Worm (Caenorhabditis elegans) whole organism, young adult: ENCODE data around the gene vha-2.

Experiments used
- B0019.2 ChIP-seq: fragments of 200-800 bp; sonication (Bioruptor generic); conservative IDR thresholded peaks from 2 replicates; pipeline ENCODE4 v1.3.6; 2022; ENCODE audit warnings: missing genetic modification reagents, missing genetic modification characterization, missing compliant biosample characterization
- B0336.3 ChIP-seq: fragments of 200-800 bp; sonication (Bioruptor generic); IDR thresholded peaks from 2 replicates; pipeline ENCODE4 v1.3.6; 2022; ENCODE audit warnings: missing genetic modification characterization, missing compliant biosample characterization
- D2030.7 ChIP-seq: fragments of 200-800 bp; sonication (Bioruptor generic); IDR thresholded peaks from 2 replicates; pipeline ENCODE4 v1.3.6; 2022; ENCODE audit warnings: missing genetic modification reagents, missing genetic modification characterization, missing compliant biosample characterization
- F10E7.11 ChIP-seq: sonication (generic microtip); optimal IDR thresholded peaks from 2 replicates; lab custom pipeline; 2017; ENCODE audit warnings: mild to moderate bottlenecking, missing genetic modification characterization, moderate library complexity, missing compliant biosample characterization
- F33H1.4 ChIP-seq: fragments of 200-800 bp; sonication (Bioruptor generic); IDR thresholded peaks from 2 replicates; pipeline ENCODE4 v1.3.6; 2022; ENCODE audit warnings: missing genetic modification reagents, missing genetic modification characterization, missing compliant biosample characterization
- Y56A3A.18 ChIP-seq: fragments of 200-800 bp; sonication (Bioruptor generic); IDR thresholded peaks from 2 replicates; pipeline ENCODE4 v1.3.6; 2022; ENCODE audit warnings: missing genetic modification reagents, missing genetic modification characterization, missing compliant biosample characterization
- Y67H2A.10 ChIP-seq: fragments of 200-800 bp; sonication (Bioruptor generic); conservative IDR thresholded peaks from 2 replicates; pipeline ENCODE4 v1.3.6; 2022; ENCODE audit warnings: missing genetic modification reagents, missing genetic modification characterization, missing compliant biosample characterization
- Y79H2A.3 ChIP-seq: fragments of 200-800 bp; sonication (Bioruptor generic); conservative IDR thresholded peaks from 2 replicates; pipeline ENCODE4 v1.3.6; 2022; ENCODE audit warnings: missing genetic modification reagents, missing genetic modification characterization, missing compliant biosample characterization
- ama-1 ChIP-seq, 3 experiments: fragments of 150-350 bp in 1 of 3; sonication (generic microtip) in 2 of 3; optimal IDR thresholded peaks; 2 replicates each; lab custom pipeline; 2014 to 2018; ENCODE audit warnings: missing biosample characterization in 2 of 3, missing genetic modification characterization in 2 of 3, missing genetic modification reagents in 2 of 3
- athp-1 ChIP-seq: sonication (generic microtip); optimal IDR thresholded peaks from 2 replicates; lab custom pipeline; 2017; ENCODE audit warnings: mild to moderate bottlenecking, missing genetic modification characterization, missing compliant biosample characterization
- bed-1 ChIP-seq: fragments of 200-800 bp; sonication (Bioruptor generic); IDR thresholded peaks from 2 replicates; pipeline ENCODE4 v1.3.6; 2022; ENCODE audit warnings: missing genetic modification reagents, missing genetic modification characterization, missing compliant biosample characterization
- ceh-100 ChIP-seq: fragments of 200-800 bp; sonication (Bioruptor generic); IDR thresholded peaks from 2 replicates; pipeline ENCODE4 v1.3.6; 2022; ENCODE audit warnings: missing genetic modification reagents, missing genetic modification characterization, missing compliant biosample characterization
- ceh-58 ChIP-seq: fragments of 200-800 bp; sonication (Bioruptor generic); IDR thresholded peaks from 2 replicates; pipeline ENCODE4 v1.3.6; 2022; ENCODE audit warnings: missing genetic modification characterization, missing compliant biosample characterization
- ceh-91 ChIP-seq: fragments of 200-800 bp; sonication (Bioruptor generic); IDR thresholded peaks from 2 replicates; pipeline ENCODE4 v1.3.6; 2022; ENCODE audit warnings: missing genetic modification reagents, missing genetic modification characterization, missing compliant biosample characterization
- die-1 ChIP-seq: sonication (generic microtip); optimal IDR thresholded peaks from 2 replicates; lab custom pipeline; 2016; ENCODE audit warnings: missing genotype, mild to moderate bottlenecking, missing genetic modification characterization, missing compliant biosample characterization
- dox-1 ChIP-seq: fragments of 200-800 bp; sonication (Bioruptor generic); IDR thresholded peaks from 2 replicates; pipeline ENCODE4 v1.3.6; 2022; ENCODE audit warnings: missing genetic modification reagents, missing genetic modification characterization, missing compliant biosample characterization
- efl-1 ChIP-seq: fragments of 150-350 bp; optimal IDR thresholded peaks from 2 replicates; lab custom pipeline; 2014; ENCODE audit warnings: missing biosample characterization, missing genetic modification reagents, missing genetic modification characterization
- egl-18 ChIP-seq: fragments of 200-800 bp; sonication (Bioruptor generic); IDR thresholded peaks from 2 replicates; pipeline ENCODE4 v1.3.6; 2022; ENCODE audit warnings: missing genetic modification reagents, missing genetic modification characterization, missing compliant biosample characterization
- gei-17 ChIP-seq: fragments of 200-800 bp; sonication (Bioruptor generic); optimal IDR thresholded peaks from 2 replicates; lab custom pipeline; 2018; ENCODE audit warnings: mild to moderate bottlenecking, missing genetic modification characterization, missing compliant biosample characterization
- hmg-1.2 ChIP-seq: fragments of 200-800 bp; sonication (Bioruptor generic); IDR thresholded peaks from 2 replicates; pipeline ENCODE4 v1.3.6; 2022; ENCODE audit warnings: missing genetic modification reagents, missing genetic modification characterization, missing compliant biosample characterization
- let-607 ChIP-seq, 2 experiments: fragments of 200-800 bp in 1 of 2; sonication (Bioruptor generic) in 1 of 2; sonication (generic microtip) in 1 of 2; optimal IDR thresholded peaks; 2 replicates each; lab custom pipeline; 2016 to 2018; ENCODE audit warnings: mild to moderate bottlenecking in 2 of 2, missing compliant biosample characterization in 2 of 2, missing genetic modification characterization in 2 of 2, moderate library complexity in 2 of 2, missing genotype in 1 of 2
- lin-26 ChIP-seq: fragments of 200-800 bp; sonication (Bioruptor generic); IDR thresholded peaks from 2 replicates; pipeline ENCODE4 v1.3.6; 2022; ENCODE audit warnings: missing genetic modification reagents, missing genetic modification characterization, missing compliant biosample characterization
- lin-40 ChIP-seq: sonication (generic microtip); optimal IDR thresholded peaks from 2 replicates; lab custom pipeline; 2016; ENCODE audit warnings: missing genetic modification characterization, mild to moderate bottlenecking, missing compliant biosample characterization, missing genotype, missing genetic modification reagents
- lin-54 ChIP-seq: fragments of 200-800 bp; sonication (Bioruptor generic); optimal IDR thresholded peaks from 2 replicates; lab custom pipeline; 2018; ENCODE audit warnings: mild to moderate bottlenecking, missing genetic modification characterization, missing compliant biosample characterization
- lir-1 ChIP-seq: fragments of 200-800 bp; sonication (Bioruptor generic); conservative IDR thresholded peaks from 2 replicates; pipeline ENCODE4 v1.3.6; 2022; ENCODE audit warnings: missing genetic modification reagents, missing genetic modification characterization, missing compliant biosample characterization
- madf-10 ChIP-seq: sonication (generic microtip); optimal IDR thresholded peaks from 2 replicates; lab custom pipeline; 2016; ENCODE audit warnings: mild to moderate bottlenecking, missing genetic modification characterization, missing compliant biosample characterization
- madf-3 ChIP-seq: fragments of 200-800 bp; sonication (Bioruptor generic); IDR thresholded peaks from 2 replicates; pipeline ENCODE4 v1.3.6; 2022; ENCODE audit warnings: missing genetic modification reagents, missing genetic modification characterization, missing compliant biosample characterization
- madf-6 ChIP-seq: fragments of 200-800 bp; sonication (Bioruptor generic); IDR thresholded peaks from 2 replicates; pipeline ENCODE4 v1.3.6; 2022; ENCODE audit warnings: missing genetic modification reagents, missing genetic modification characterization, missing compliant biosample characterization
- madf-8 ChIP-seq: fragments of 200-800 bp; sonication (Bioruptor generic); conservative IDR thresholded peaks from 2 replicates; pipeline ENCODE4 v1.3.6; 2022; ENCODE audit warnings: missing genetic modification reagents, missing genetic modification characterization, missing compliant biosample characterization
- nfya-2 ChIP-seq: fragments of 200-800 bp; sonication (Bioruptor generic); IDR thresholded peaks from 2 replicates; pipeline ENCODE4 v1.3.6; 2022; ENCODE audit warnings: missing genetic modification reagents, missing genetic modification characterization, missing compliant biosample characterization
- nhr-179 ChIP-seq: sonication (generic microtip); optimal IDR thresholded peaks from 2 replicates; lab custom pipeline; 2016; ENCODE audit warnings: mild to moderate bottlenecking, missing genetic modification characterization, missing compliant biosample characterization
- nhr-27 ChIP-seq: fragments of 200-800 bp; sonication (Bioruptor generic); optimal IDR thresholded peaks from 2 replicates; lab custom pipeline; 2018; ENCODE audit warnings: mild to moderate bottlenecking, missing genetic modification characterization, moderate library complexity, missing compliant biosample characterization
- nhr-80 ChIP-seq: sonication (generic microtip); optimal IDR thresholded peaks from 2 replicates; lab custom pipeline; 2016; ENCODE audit warnings: missing genetic modification characterization, missing compliant biosample characterization
- nhr-90 ChIP-seq: sonication (generic microtip); optimal IDR thresholded peaks from 2 replicates; lab custom pipeline; 2016; ENCODE audit warnings: missing genotype, mild to moderate bottlenecking, missing genetic modification characterization, missing compliant biosample characterization
- pha-4 ChIP-seq: fragments of 150-350 bp; sonication (generic microtip); optimal IDR thresholded peaks from 2 replicates; lab custom pipeline; 2014; ENCODE audit warnings: missing biosample characterization, missing genetic modification reagents, missing genetic modification characterization
- sdz-38 ChIP-seq: sonication (generic microtip); optimal IDR thresholded peaks from 2 replicates; lab custom pipeline; 2016; ENCODE audit warnings: missing genotype, missing genetic modification characterization, missing compliant biosample characterization
- snpc-1.1 ChIP-seq: sonication (generic microtip); optimal IDR thresholded peaks from 2 replicates; lab custom pipeline; 2017; ENCODE audit warnings: missing genetic modification characterization, mild to moderate bottlenecking, missing compliant biosample characterization, antibody characterized with exemption, moderate library complexity, missing genotype, missing genetic modification reagents; ENCODE audit not compliant: insufficient read depth
- snpc-3.4 ChIP-seq: sonication (generic microtip); optimal IDR thresholded peaks from 2 replicates; lab custom pipeline; 2017; ENCODE audit warnings: missing genetic modification characterization, mild to moderate bottlenecking, missing compliant biosample characterization, antibody characterized with exemption, moderate library complexity, missing genotype, missing genetic modification reagents
- tbp1 ChIP-seq: fragments of 200-800 bp; sonication (Bioruptor generic); optimal IDR thresholded peaks from 2 replicates; lab custom pipeline; 2018; ENCODE audit warnings: mild to moderate bottlenecking, missing genetic modification characterization, missing compliant biosample characterization
- tbx-9 ChIP-seq: sonication (generic microtip); optimal IDR thresholded peaks from 2 replicates; lab custom pipeline; 2016; ENCODE audit warnings: borderline replicate concordance, missing genetic modification characterization, inconsistent platforms, missing compliant biosample characterization
- xnd-1 ChIP-seq: sonication (generic microtip); optimal IDR thresholded peaks from 2 replicates; lab custom pipeline; 2016; ENCODE audit warnings: missing genotype, missing genetic modification reagents, missing genetic modification characterization, missing compliant biosample characterization
- zfh-2 ChIP-seq: fragments of 200-800 bp; sonication (Bioruptor generic); conservative IDR thresholded peaks from 2 replicates; pipeline ENCODE4 v1.3.6; 2022; ENCODE audit warnings: missing genetic modification reagents, missing genetic modification characterization, missing compliant biosample characterization
- ztf-28 ChIP-seq: fragments of 200-800 bp; sonication (Bioruptor generic); IDR thresholded peaks from 2 replicates; pipeline ENCODE4 v1.3.6; 2022; ENCODE audit warnings: missing genetic modification reagents, missing genetic modification characterization, missing compliant biosample characterization

vha-2 gene

ce11 chrIII:9824330-9824934 is 42.5 kb downstream of the vha-2 start, which contains the start of gene lin-52 (continued):
- TF ChIP-seq Y79H2A.3 (GFP tag; lab: Robert Waterston, UW), result no peak
- peak; percentile 17 for TF ChIP-seq gei-17 (GFP tag; lab: Kevin White, UChicago)
- TF ChIP-seq nfya-2 (GFP tag; lab: Robert Waterston, UW), result no peak
- 0 out of 2 replicates have a peak, but pooled peaks have one; percentile 36 for TF ChIP-seq ceh-91 (GFP tag; lab: Robert Waterston, UW)
- no peak for TF ChIP-seq lin-26 (GFP tag; lab: Robert Waterston, UW)
- no peak for TF ChIP-seq die-1 (tag; lab: Kevin White, UChicago)
- peak; percentile 27 for TF ChIP-seq madf-10
- no peak for TF ChIP-seq ceh-58 (GFP tag; lab: Robert Waterston, UW)
- peak; percentile 56 for TF ChIP-seq athp-1
- TF ChIP-seq lin-40 (tag; lab: Kevin White, UChicago), result peak; percentile 24
- TF ChIP-seq sdz-38 (tag; lab: Kevin White, UChicago), result no peak
- TF ChIP-seq nhr-179 (tag; lab: Kevin White, UChicago), result peak; percentile 32
- no peak for TF ChIP-seq Y67H2A.10 (GFP tag; lab: Robert Waterston, UW)
- TF ChIP-seq B0336.3, result peak; percentile 56; the same call in 1 of the 2 replicates
- no peak for TF ChIP-seq snpc-1.1
- TF ChIP-seq ztf-28 (GFP tag; lab: Robert Waterston, UW), result no peak
- TF ChIP-seq nhr-27 (tag; lab: Kevin White, UChicago), result no peak
- TF ChIP-seq madf-6, result peak; percentile 35; the same call in 1 of the 2 replicates
- no peak for TF ChIP-seq nhr-90
- peak; percentile 57; the same call in 1 of the 2 replicates for TF ChIP-seq Y56A3A.18 (GFP tag; lab: Robert Waterston, UW)
- TF ChIP-seq ceh-100 (GFP tag; lab: Robert Waterston, UW), result 0 out of 2 replicates have a peak, but pooled peaks have one; percentile 35
- TF ChIP-seq egl-18 (GFP tag; lab: Robert Waterston, UW), result no peak

DNA sequence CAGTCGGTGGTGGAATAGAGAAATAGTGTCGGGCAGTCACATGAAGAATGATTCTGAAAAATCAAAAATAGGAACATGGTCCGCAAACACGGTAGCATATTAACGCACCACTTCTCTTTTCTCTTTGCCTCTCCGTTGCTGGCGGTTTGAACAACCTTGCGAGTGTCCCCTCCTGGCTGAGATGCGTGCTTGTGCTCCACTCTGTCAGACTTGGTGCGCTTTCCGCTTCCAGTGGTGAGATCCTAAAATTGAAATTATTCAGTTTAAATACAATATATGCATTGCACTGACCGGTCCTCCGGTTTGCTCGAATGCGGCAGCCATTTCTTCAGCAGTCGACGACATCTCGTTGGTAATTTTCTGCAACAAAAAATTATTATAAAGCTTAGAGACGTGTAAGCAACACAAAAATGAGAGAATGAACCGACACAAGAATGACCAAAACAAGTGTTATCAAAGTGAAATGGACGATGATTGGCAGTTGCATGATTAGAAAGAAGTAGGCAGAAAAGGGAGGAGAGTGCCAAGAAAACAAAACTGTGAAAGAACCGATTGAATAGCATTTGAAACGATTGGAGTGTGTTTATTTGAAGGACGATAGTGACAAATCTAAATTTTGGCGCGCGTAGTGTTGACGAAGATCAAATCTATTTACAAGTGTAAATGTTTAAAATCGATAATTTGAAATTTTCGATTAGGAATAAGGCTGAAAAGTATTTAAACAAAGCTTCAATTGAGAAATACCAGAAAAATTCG is 43.3 kb downstream of the vha-2 start, which contains the start of gene ZK632.9:
ZK632.9 (minus strand) TSS at position 360 of the 756 bp plus-strand sequence.
- TF ChIP-seq lir-1 (no peak), lin-54 (GFP tag; lab: Kevin White, UChicago) (no peak), madf-3 (GFP tag; lab: Robert Waterston, UW) (peak; percentile 65; the same call in 1 of the 2 replicates), nhr-80 (peak; percentile 60), efl-1 (peak; percentile 74), F10E7.11 (tag; lab: Kevin White, UChicago) (no peak), hmg-1.2 (GFP tag; lab: Robert Waterston, UW) (peak; percentile 27), ama-1 (optimal IDR thresholded peaks at IDR 0.05; lab: Kevin White, UChicago) (peak; percentile 70), ama-1 (GFP tag; optimal IDR thresholded peaks at IDR 0.05; lab: Kevin White, UChicago) (no peak), bed-1 (GFP tag; lab: Robert Waterston, UW) (no peak), Y67H2A.10 (GFP tag; lab: Robert Waterston, UW) (no peak), Y79H2A.3 (GFP tag; lab: Robert Waterston, UW) (0 out of 2 replicates have a peak, but pooled peaks have one; percentile 10), madf-8 (GFP tag; lab: Robert Waterston, UW) (peak; percentile 38; the same call in 1 of the 2 replicates), B0019.2 (GFP tag; lab: Robert Waterston, UW) (0 out of 2 replicates have a peak, but pooled peaks have one; percentile 6), xnd-1 (peak; percentile 34), snpc-3.4 (tag; lab: Kevin White, UChicago) (peak; percentile 26), F33H1.4 (GFP tag; lab: Robert Waterston, UW) (peak; percentile 13; the same call in 1 of the 2 replicates), tbx-9 (peak; percentile 58), D2030.7 (0 out of 2 replicates have a peak, but pooled peaks have one; percentile 24), let-607 (tag; optimal IDR thresholded peaks at IDR 0.05; lab: Kevin White, UChicago) (peak in 1 of 2 experiments; percentile 30), dox-1 (GFP tag; lab: Robert Waterston, UW) (peak; percentile 31), zfh-2 (GFP tag; lab: Robert Waterston, UW) (peak; percentile 75), tbp1 (GFP tag; lab: Kevin White, UChicago) (peak; percentile 14), pha-4 (tag; lab: Kevin White, UChicago) (peak; percentile 23), ceh-91 (GFP tag; lab: Robert Waterston, UW) (0 out of 2 replicates have a peak, but pooled peaks have one; percentile 10), madf-6 (peak; percentile 79)
- TF ChIP-seq, all 124 proteins: peak for 20
